Worm (Caenorhabditis elegans): ENCODE measurements around the gene ttr-2.

DNA sequence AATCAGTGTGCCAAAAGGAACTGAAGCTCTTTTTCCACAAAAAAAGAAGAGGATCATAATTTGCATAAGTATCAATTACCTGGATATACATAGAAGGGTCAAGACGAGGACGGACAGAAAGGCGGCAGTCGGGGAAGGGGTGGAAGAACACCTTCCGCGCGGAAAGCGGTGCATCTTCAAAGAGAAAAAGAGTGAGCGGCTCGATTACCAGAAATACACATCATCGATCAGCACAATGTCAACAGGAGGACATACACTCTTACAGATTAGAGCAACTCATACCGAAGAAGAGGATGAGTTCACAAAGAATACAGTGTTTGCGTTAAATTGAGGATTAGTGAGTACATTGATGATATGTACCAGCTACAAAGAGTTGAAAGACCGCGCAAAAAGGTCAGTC is 41.8 kb downstream of the ttr-2 start:
- no peak for TF ChIP-seq lin-35 (GFP tag; optimal IDR thresholded peaks at IDR 0.05)
- TF ChIP-seq hlh-12 (tag; optimal IDR thresholded peaks at IDR 0.05), result no peak
- TF ChIP-seq ceh-91 (GFP tag; IDR thresholded peaks at IDR 0.05), result no peak
- no peak for TF ChIP-seq fkh-3 (tag; optimal IDR thresholded peaks at IDR 0.05)
- TF ChIP-seq unc-62 (GFP tag; optimal IDR thresholded peaks at IDR 0.05), result no peak
- TF ChIP-seq ama-1 (optimal IDR thresholded peaks at IDR 0.05), result no peak
- TF ChIP-seq ama-1 (GFP tag; optimal IDR thresholded peaks at IDR 0.05), result no peak
- TF ChIP-seq nhr-27 (tag; optimal IDR thresholded peaks at IDR 0.05), result no peak
- no peak for TF ChIP-seq hrde-1 (tag; optimal IDR thresholded peaks at IDR 0.05; ENCODE audit: borderline replicate concordance)
